Worm (Caenorhabditis elegans): ENCODE results near the gene K04H4.5.

DNA sequence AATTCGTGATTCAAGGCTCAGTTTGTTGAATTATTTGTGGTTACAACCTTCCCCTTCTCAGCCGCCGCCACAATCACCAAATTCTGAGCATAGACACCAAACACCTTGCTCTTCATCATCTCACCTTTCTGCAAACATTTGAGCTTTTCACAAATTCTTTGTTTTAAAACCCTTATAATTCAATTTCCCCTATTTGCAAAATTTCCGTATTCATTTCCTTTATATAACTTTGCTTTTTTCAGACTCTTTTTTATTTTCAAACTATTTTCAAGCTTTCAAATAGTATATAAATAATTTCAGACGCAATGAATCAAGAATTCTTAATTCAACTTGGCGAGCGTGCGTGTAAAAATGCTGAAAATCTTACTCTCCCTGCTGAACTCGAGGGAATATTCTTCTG, 24.3 kb downstream of the K04H4.5 start, which contains the start of gene tkr-1:
- TF ChIP-seq snpc-4 (tag; optimal IDR thresholded peaks at IDR 0.05) (no peak), R02D3.7 (tag; optimal IDR thresholded peaks at IDR 0.05) (no peak), pha-4 (GFP tag; IDR thresholded peaks at IDR 0.05) (no peak), pha-4 (tag; optimal IDR thresholded peaks at IDR 0.05) (no peak), daf-19 (GFP tag; conservative IDR thresholded peaks at IDR 0.05) (no peak), lin-13 (GFP tag; optimal IDR thresholded peaks at IDR 0.05) (no peak)

All from whole organism, L4 larva.